Worm (Caenorhabditis elegans) whole organism, L2 larva: Measurements from ENCODE around the gene C41A3.2.

Experiments used
- C34F6.9 ChIP-seq: fragments of 150-350 bp; optimal IDR thresholded peaks from 2 replicates; lab custom pipeline; 2014; ENCODE audit warnings: missing biosample characterization, missing genetic modification characterization
- F13H6.1 ChIP-seq: sonication (generic microtip); optimal IDR thresholded peaks from 2 replicates; lab custom pipeline; 2016; ENCODE audit warnings: missing genetic modification characterization, missing compliant biosample characterization
- R02D3.7 ChIP-seq: fragments of 150-350 bp; optimal IDR thresholded peaks from 2 replicates; lab custom pipeline; 2014; ENCODE audit warnings: missing biosample characterization, missing genetic modification characterization
- Y55F3AM.14 ChIP-seq: fragments of 200-800 bp; sonication (Bioruptor generic); optimal IDR thresholded peaks from 2 replicates; lab custom pipeline; 2018; ENCODE audit warnings: mild to moderate bottlenecking, missing genetic modification characterization, missing compliant biosample characterization
- alr-1 ChIP-seq: fragments of 150-350 bp; optimal IDR thresholded peaks from 2 replicates; lab custom pipeline; 2014; ENCODE audit warnings: missing biosample characterization, missing genetic modification characterization
- aly-2 ChIP-seq: fragments of 150-350 bp; optimal IDR thresholded peaks from 2 replicates; lab custom pipeline; 2014; ENCODE audit warnings: missing biosample characterization, missing genetic modification characterization
- ama-1 ChIP-seq: fragments of 150-350 bp; optimal IDR thresholded peaks from 2 replicates; lab custom pipeline; 2018; ENCODE audit warnings: inconsistent platforms
- ceh-16 ChIP-seq: fragments of 150-350 bp; optimal IDR thresholded peaks from 2 replicates; lab custom pipeline; 2014; ENCODE audit warnings: missing biosample characterization, missing genetic modification characterization
- ceh-82 ChIP-seq: fragments of 150-350 bp; optimal IDR thresholded peaks from 2 replicates; lab custom pipeline; 2014; ENCODE audit warnings: missing biosample characterization, missing genetic modification characterization
- crh-2 ChIP-seq: sonication (generic microtip); optimal IDR thresholded peaks from 2 replicates; lab custom pipeline; 2017; ENCODE audit warnings: missing biosample characterization, missing genetic modification characterization
- dmd-4 ChIP-seq: sonication (generic microtip); optimal IDR thresholded peaks from 2 replicates; lab custom pipeline; 2017; ENCODE audit warnings: missing biosample characterization, missing genetic modification characterization
- egl-27 ChIP-seq: sonication (generic microtip); optimal IDR thresholded peaks from 3 replicates; lab custom pipeline; 2017; ENCODE audit warnings: missing biosample characterization, missing genetic modification reagents, missing genetic modification characterization
- elt-1 ChIP-seq: fragments of 150-350 bp; optimal IDR thresholded peaks from 2 replicates; lab custom pipeline; 2014; ENCODE audit warnings: missing biosample characterization, missing genetic modification characterization
- fos-1 ChIP-seq: fragments of 150-350 bp; optimal IDR thresholded peaks from 2 replicates; lab custom pipeline; 2014; ENCODE audit warnings: missing biosample characterization, missing genetic modification characterization
- gmeb-1 ChIP-seq: fragments of 150-350 bp; optimal IDR thresholded peaks from 2 replicates; lab custom pipeline; 2014; ENCODE audit warnings: missing biosample characterization, missing genetic modification characterization
- lin-13 ChIP-seq: fragments of 150-350 bp; optimal IDR thresholded peaks from 2 replicates; lab custom pipeline; 2014; ENCODE audit warnings: missing biosample characterization, missing genetic modification reagents, missing genetic modification characterization
- lsy-2 ChIP-seq, 2 experiments: fragments of 150-350 bp in 1 of 2; sonication (generic microtip) in 1 of 2; optimal IDR thresholded peaks; 2 replicates each; lab custom pipeline; 2014 to 2017; ENCODE audit warnings: missing biosample characterization in 2 of 2, missing genetic modification characterization in 2 of 2
- mab-5 ChIP-seq: fragments of 150-350 bp; optimal IDR thresholded peaks from 2 replicates; lab custom pipeline; 2014; ENCODE audit warnings: missing biosample characterization, missing genetic modification characterization
- nhr-10 ChIP-seq: sonication (generic microtip); optimal IDR thresholded peaks from 2 replicates; lab custom pipeline; 2017; ENCODE audit warnings: missing biosample characterization, missing genetic modification characterization
- nhr-11 ChIP-seq: fragments of 150-350 bp; optimal IDR thresholded peaks from 2 replicates; lab custom pipeline; 2014; ENCODE audit warnings: missing biosample characterization, missing genetic modification characterization
- nhr-129 ChIP-seq: fragments of 150-350 bp; optimal IDR thresholded peaks from 2 replicates; lab custom pipeline; 2014; ENCODE audit warnings: missing biosample characterization, missing genetic modification characterization
- nhr-237 ChIP-seq: fragments of 150-350 bp; optimal IDR thresholded peaks from 2 replicates; lab custom pipeline; 2014; ENCODE audit warnings: missing biosample characterization, missing genetic modification characterization
- nhr-25 ChIP-seq: fragments of 150-350 bp; sonication (generic microtip); optimal IDR thresholded peaks from 3 replicates; lab custom pipeline; 2014; ENCODE audit warnings: missing biosample characterization, missing genetic modification characterization
- nhr-6 ChIP-seq: fragments of 150-350 bp; optimal IDR thresholded peaks from 2 replicates; lab custom pipeline; 2014; ENCODE audit warnings: missing biosample characterization, missing genetic modification characterization
- nhr-77 ChIP-seq: fragments of 150-350 bp; optimal IDR thresholded peaks from 2 replicates; lab custom pipeline; 2014; ENCODE audit warnings: missing biosample characterization, missing genetic modification characterization
- peb-1 ChIP-seq: fragments of 150-350 bp; optimal IDR thresholded peaks from 2 replicates; lab custom pipeline; 2014; ENCODE audit warnings: missing biosample characterization, missing genetic modification characterization
- sem-4 ChIP-seq: fragments of 150-350 bp; optimal IDR thresholded peaks from 2 replicates; lab custom pipeline; 2014; ENCODE audit warnings: missing biosample characterization, missing genetic modification reagents, missing genetic modification characterization
- skn-1 ChIP-seq: sonication (generic microtip); optimal IDR thresholded peaks from 2 replicates; lab custom pipeline; 2017; ENCODE audit warnings: missing biosample characterization, missing genetic modification characterization
- sma-9 ChIP-seq, 2 experiments: fragments of 150-350 bp in 1 of 2; sonication (generic microtip) in 1 of 2; optimal IDR thresholded peaks; 2 replicates each; lab custom pipeline; 2014 to 2016; ENCODE audit warnings: missing genetic modification characterization in 2 of 2, mild to moderate bottlenecking in 1 of 2, missing biosample characterization in 1 of 2, missing compliant biosample characterization in 1 of 2, missing genetic modification reagents in 1 of 2, moderate library complexity in 1 of 2
- snpc-4 ChIP-seq: fragments of 150-350 bp; optimal IDR thresholded peaks from 2 replicates; lab custom pipeline; 2014; ENCODE audit warnings: missing biosample characterization, missing genetic modification characterization
- unc-55 ChIP-seq: fragments of 150-350 bp; sonication (generic microtip); optimal IDR thresholded peaks from 3 replicates; lab custom pipeline; 2014; ENCODE audit warnings: missing biosample characterization, missing genetic modification reagents, missing genetic modification characterization
- unc-62 ChIP-seq: fragments of 150-350 bp; optimal IDR thresholded peaks from 2 replicates; lab custom pipeline; 2014; ENCODE audit warnings: missing biosample characterization, missing genetic modification reagents, missing genetic modification characterization
- ztf-1 ChIP-seq: fragments of 200-800 bp; sonication (Bioruptor generic); conservative IDR thresholded peaks from 2 replicates; pipeline ENCODE4 v1.3.6; 2022; ENCODE audit warnings: missing genetic modification characterization, missing compliant biosample characterization
- ztf-11 ChIP-seq: sonication (generic microtip); optimal IDR thresholded peaks from 2 replicates; lab custom pipeline; 2017; ENCODE audit warnings: missing biosample characterization, missing genetic modification characterization

The C41A3.2 gene

DNA sequence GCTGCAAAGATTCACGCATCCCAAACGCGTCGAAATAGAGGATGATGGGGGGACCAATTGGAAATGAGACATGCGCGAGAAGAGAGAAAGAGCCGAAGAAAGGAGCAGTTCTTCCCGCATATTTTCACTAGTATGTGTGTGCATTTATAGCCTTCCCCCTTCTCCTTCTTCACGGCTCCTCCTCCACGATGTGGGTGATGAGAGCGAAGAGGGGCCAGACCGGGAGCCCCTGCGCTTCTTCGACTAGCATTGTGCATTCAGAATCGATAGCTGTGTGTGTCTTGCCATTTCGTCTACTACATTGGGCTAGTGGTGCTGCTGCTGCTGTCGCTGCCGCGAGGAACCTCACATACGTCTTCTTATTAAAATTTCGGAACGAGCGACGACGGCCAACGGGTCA lies 45.9 kb downstream of the C41A3.2 start, which contains the start of gene jkk-1 (continued):
- TF ChIP-seq nhr-77 (tag; lab: Kevin White, UChicago) = no peak
- peak; percentile 53 for TF ChIP-seq crh-2 (tag; lab: Kevin White, UChicago)
- TF ChIP-seq nhr-25 (tag; lab: Kevin White, UChicago) = no peak
- TF ChIP-seq peb-1 (tag; lab: Kevin White, UChicago) = no peak
- no peak for TF ChIP-seq ztf-1
- no peak for TF ChIP-seq lin-13 (GFP tag; lab: Kevin White, UChicago)
- no peak for TF ChIP-seq egl-27 (tag; lab: Kevin White, UChicago)
- TF ChIP-seq nhr-129 (tag; lab: Kevin White, UChicago) = peak; percentile 9
- TF ChIP-seq elt-1 (tag; lab: Kevin White, UChicago) = no peak
- no peak for TF ChIP-seq ztf-11
- TF ChIP-seq sem-4 (tag; lab: Kevin White, UChicago) = no peak
- peak; percentile 26 for TF ChIP-seq Y55F3AM.14
- TF ChIP-seq skn-1 (tag; lab: Kevin White, UChicago) = no peak
- no peak for TF ChIP-seq gmeb-1 (tag; lab: Kevin White, UChicago)
- no peak for TF ChIP-seq unc-62
- TF ChIP-seq sma-9 (GFP tag; optimal IDR thresholded peaks at IDR 0.05; lab: Kevin White, UChicago) = peak; percentile 31
- no peak for TF ChIP-seq sma-9 (tag; optimal IDR thresholded peaks at IDR 0.05; lab: Kevin White, UChicago)
- TF ChIP-seq nhr-237 (tag; lab: Kevin White, UChicago) = no peak
- TF ChIP-seq C34F6.9 = peak; percentile 40
- TF ChIP-seq snpc-4 (tag; lab: Kevin White, UChicago) = no peak
- no peak for TF ChIP-seq dmd-4

DNA sequence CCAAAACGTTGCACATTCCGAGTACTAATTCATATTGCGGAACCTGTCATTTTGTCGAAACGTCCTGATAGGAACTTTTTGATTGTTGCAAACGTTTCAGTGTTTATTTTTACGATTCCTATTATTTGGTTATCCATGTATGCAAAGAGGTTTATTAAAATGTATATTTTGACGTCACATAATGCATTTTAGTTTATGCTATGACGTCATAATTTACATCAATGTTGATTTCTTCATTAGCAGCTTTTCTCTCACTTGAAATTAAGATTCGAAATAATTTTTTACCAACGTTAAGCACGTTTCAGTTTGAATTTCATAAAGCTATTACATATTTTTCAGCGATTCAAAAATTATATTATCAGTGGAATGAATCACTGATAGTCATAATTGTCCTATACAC lies 47.5 kb downstream of the C41A3.2 start:
- TF ChIP-seq nhr-11 (tag; lab: Kevin White, UChicago) (no peak), R02D3.7 (tag; lab: Kevin White, UChicago) (no peak), nhr-6 (tag; lab: Kevin White, UChicago) (no peak), gmeb-1 (tag; lab: Kevin White, UChicago) (no peak), skn-1 (tag; lab: Kevin White, UChicago) (no peak), fos-1 (tag; lab: Kevin White, UChicago) (no peak)

DNA sequence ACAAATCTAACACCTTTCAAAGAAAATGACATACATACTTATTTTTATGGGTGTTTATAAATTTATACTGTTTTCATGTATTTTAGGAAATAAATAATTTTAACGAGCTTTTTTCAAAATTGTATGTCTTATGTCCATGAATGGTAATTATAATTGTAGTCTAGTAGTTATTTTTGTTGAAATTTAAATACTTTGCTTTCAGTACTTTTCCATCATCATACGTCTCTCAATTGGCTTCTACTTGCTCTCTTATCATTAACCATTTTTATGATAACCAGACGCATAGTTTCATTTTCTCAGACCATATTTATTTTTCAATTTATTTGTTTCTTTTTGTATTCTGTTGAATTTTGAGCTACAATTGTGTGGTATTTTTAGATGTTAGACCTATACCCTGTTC lies 48.7 kb downstream of the C41A3.2 start, which contains the start of gene F35C8.5:
TSS of gene F35C8.5 (plus strand) at position 377 of the 400 bp plus-strand sequence.
- TF ChIP-seq dmd-4 (no peak), fos-1 (tag; lab: Kevin White, UChicago) (peak; percentile 38)

- TF ChIP-seq ama-1 (lab: Kevin White, UChicago) (no peak), F13H6.1 (tag; lab: Kevin White, UChicago) (no peak), ceh-16 (tag; lab: Kevin White, UChicago) (no peak), snpc-4 (tag; lab: Kevin White, UChicago) (no peak), ceh-82 (tag; lab: Kevin White, UChicago) (no peak), alr-1 (no peak), peb-1 (tag; lab: Kevin White, UChicago) (no peak), skn-1 (tag; lab: Kevin White, UChicago) (no peak), sma-9 (GFP tag; optimal IDR thresholded peaks at IDR 0.05; lab: Kevin White, UChicago) (no peak), sma-9 (tag; optimal IDR thresholded peaks at IDR 0.05; lab: Kevin White, UChicago) (no peak), lsy-2 (tag; optimal IDR thresholded peaks at IDR 0.05; lab: Kevin White, UChicago) (no peak), R02D3.7 (tag; lab: Kevin White, UChicago) (no peak), unc-55 (GFP tag; lab: Kevin White, UChicago) (no peak), nhr-6 (tag; lab: Kevin White, UChicago) (no peak), Y55F3AM.14 (no peak), nhr-25 (tag; lab: Kevin White, UChicago) (no peak), aly-2 (no peak), nhr-10 (tag; lab: Kevin White, UChicago) (no peak)
Observed at ce11 chrX:5364222-5364621, 49.9 kb downstream of the C41A3.2 start, which contains the start of gene chtl-1. TSS of gene chtl-1 (minus strand) at chrX:5364322.

DNA sequence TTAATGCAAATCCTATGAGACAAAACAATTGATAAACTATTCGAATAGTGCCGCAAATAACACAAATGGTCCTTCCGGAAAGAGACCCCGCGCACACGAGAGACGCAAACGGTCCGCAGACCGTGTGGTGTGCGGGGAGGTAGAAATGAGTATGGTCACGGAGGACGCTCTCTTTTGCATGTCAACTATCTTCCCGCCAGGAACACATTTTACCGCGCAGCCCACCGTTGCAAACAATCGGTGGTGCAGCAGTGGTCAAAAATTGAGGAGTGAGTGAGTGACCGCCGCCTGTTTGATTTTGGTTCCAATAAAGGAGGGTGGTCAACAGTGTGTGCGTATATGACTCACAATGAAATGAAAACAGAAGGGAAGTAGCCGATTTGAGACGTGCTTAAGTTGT lies 53.5 kb downstream of the C41A3.2 start:
- TF ChIP-seq skn-1 (tag; lab: Kevin White, UChicago) (no peak), unc-62 (no peak), nhr-237 (tag; lab: Kevin White, UChicago) (no peak), mab-5 (tag; lab: Kevin White, UChicago) (no peak), ztf-11 (no peak)
